Worm (Caenorhabditis elegans): Measurements from ENCODE around the gene F45D3.2.

The F45D3.2 gene

ce11 chrV:12548830-12549229 is 8.0 kb downstream of the F45D3.2 start:
- TF ChIP-seq unc-39 (tag; optimal IDR thresholded peaks at IDR 0.05) (no peak), nhr-237 (tag; optimal IDR thresholded peaks at IDR 0.05) (no peak), pha-4 (tag; optimal IDR thresholded peaks at IDR 0.05) (no peak), tbx-8 (GFP tag; optimal IDR thresholded peaks at IDR 0.05) (no peak), bed-3 (GFP tag; optimal IDR thresholded peaks at IDR 0.05) (no peak), ceh-39 (tag; optimal IDR thresholded peaks at IDR 0.05) (no peak), elt-3 (tag; optimal IDR thresholded peaks at IDR 0.05) (no peak), ceh-83 (GFP tag; optimal IDR thresholded peaks at IDR 0.05) (no peak), nhr-76 (tag; optimal IDR thresholded peaks at IDR 0.05) (no peak), blmp-1 (tag; optimal IDR thresholded peaks at IDR 0.05) (no peak), mls-2 (tag; optimal IDR thresholded peaks at IDR 0.05) (no peak), ham-2 (GFP tag; optimal IDR thresholded peaks at IDR 0.05) (no peak), snpc-4 (tag; optimal IDR thresholded peaks at IDR 0.05) (no peak), lin-32 (GFP tag; optimal IDR thresholded peaks at IDR 0.05) (no peak), ztf-11 (tag; optimal IDR thresholded peaks at IDR 0.05) (no peak)

ce11 chrV:12549604-12550003 is 8.8 kb downstream of the F45D3.2 start:
- TF ChIP-seq ztf-11 (tag; optimal IDR thresholded peaks at IDR 0.05), result no peak
- TF ChIP-seq lsy-2 (tag; optimal IDR thresholded peaks at IDR 0.05), result no peak
- no peak for TF ChIP-seq mls-2 (tag; optimal IDR thresholded peaks at IDR 0.05)
- TF ChIP-seq lin-13 (tag; optimal IDR thresholded peaks at IDR 0.05), result no peak
- TF ChIP-seq ceh-43 (GFP tag; optimal IDR thresholded peaks at IDR 0.05), result no peak

DNA sequence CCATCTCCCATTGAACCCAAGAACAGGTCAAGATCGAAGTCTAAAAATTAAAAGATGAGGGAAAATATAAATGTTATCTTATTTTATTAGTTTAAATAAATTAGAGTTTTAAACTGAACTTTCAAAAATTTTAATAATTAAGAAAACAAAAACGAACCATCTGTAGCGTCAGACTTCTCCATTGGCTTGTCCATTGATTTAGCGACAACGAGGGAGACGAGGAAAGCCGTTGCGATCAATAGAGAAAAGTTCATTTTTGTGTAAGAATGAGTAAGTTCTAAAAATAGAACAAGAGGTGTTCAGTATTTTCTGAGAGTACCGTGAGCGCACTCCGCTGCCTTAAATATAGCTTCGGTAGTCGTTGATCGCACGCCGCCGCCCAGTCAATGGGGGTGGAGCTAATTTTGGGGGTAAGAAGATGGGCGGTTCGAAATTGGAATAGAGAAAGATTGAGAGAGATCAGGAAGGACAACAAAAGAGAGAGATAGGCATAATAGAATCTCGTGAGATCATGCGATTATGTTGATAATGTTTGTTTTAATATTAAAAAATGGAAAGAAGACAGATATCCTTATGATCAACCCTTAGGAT is 9.3 kb downstream of the F45D3.2 start, which contains the start of gene F45D3.3:
TSS of gene F45D3.3 (minus strand) at position 350 of the 591 bp plus-strand sequence.
- TF ChIP-seq hlh-1 (tag; optimal IDR thresholded peaks at IDR 0.05) (no peak), nhr-76 (tag; optimal IDR thresholded peaks at IDR 0.05) (no peak), ztf-11 (tag; optimal IDR thresholded peaks at IDR 0.05) (no peak), unc-120 (tag; optimal IDR thresholded peaks at IDR 0.05; ENCODE audit: poor library complexity, severe bottlenecking) (no peak), bed-3 (GFP tag; optimal IDR thresholded peaks at IDR 0.05) (no peak), ceh-39 (tag; optimal IDR thresholded peaks at IDR 0.05) (no peak), flh-1 (GFP tag; optimal IDR thresholded peaks at IDR 0.05) (no peak), elt-1 (tag; optimal IDR thresholded peaks at IDR 0.05; ENCODE audit: borderline replicate concordance, insufficient read depth) (no peak), drap-1 (GFP tag; optimal IDR thresholded peaks at IDR 0.05) (no peak), ceh-83 (GFP tag; optimal IDR thresholded peaks at IDR 0.05) (no peak), tbx-8 (GFP tag; optimal IDR thresholded peaks at IDR 0.05) (no peak)

ce11 chrV:12550755-12551154 is 9.9 kb downstream of the F45D3.2 start:
- TF ChIP-seq ceh-43 (GFP tag; optimal IDR thresholded peaks at IDR 0.05) (no peak), nhr-76 (tag; optimal IDR thresholded peaks at IDR 0.05) (no peak), bed-3 (GFP tag; optimal IDR thresholded peaks at IDR 0.05) (no peak)

DNA sequence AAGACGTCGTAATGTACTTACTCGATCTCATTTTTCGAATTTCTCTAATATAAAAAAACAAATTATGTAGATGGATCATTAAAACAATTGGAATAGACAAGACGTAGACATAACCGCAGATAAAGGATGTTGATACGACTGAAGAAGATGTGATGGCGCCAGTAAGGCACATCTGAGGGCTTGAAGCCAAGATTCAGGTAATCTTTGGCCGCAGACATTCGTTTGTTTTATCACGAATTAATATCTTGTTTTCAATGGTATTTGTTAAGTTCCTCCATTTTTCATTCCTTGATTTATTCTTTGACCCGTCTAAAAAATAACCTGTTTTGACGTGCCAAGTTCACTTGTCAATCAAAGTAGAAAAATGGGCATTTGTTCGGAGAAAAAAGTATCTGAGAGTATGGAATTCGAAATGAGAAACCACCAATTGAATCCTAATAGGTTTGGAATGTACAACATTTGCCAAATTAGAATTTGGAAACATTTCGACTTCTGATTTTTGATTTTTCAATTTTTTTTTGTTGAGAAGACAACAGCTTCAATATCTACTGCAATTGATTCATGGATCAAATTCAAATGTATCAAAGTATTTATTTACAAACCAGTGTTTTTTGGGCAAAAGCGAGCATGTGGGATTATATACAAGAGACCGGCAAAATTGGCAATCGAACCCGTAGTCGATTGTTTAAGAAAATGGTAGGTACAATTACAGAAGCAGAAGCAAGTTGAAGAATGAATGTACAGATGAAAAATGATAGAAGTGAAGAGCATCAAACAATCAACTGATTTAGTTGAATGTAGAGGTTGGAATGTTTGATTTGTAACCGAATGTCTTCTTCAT is 11.0 kb downstream of the F45D3.2 start:
- TF ChIP-seq bed-3 (GFP tag; optimal IDR thresholded peaks at IDR 0.05) (no peak), lin-32 (GFP tag; optimal IDR thresholded peaks at IDR 0.05) (no peak), nhr-237 (tag; optimal IDR thresholded peaks at IDR 0.05) (no peak), zip-8 (tag; optimal IDR thresholded peaks at IDR 0.05) (no peak), nhr-28 (tag; optimal IDR thresholded peaks at IDR 0.05) (no peak), nhr-2 (tag; optimal IDR thresholded peaks at IDR 0.05) (no peak), ztf-11 (tag; optimal IDR thresholded peaks at IDR 0.05) (no peak), elt-1 (tag; optimal IDR thresholded peaks at IDR 0.05; ENCODE audit: borderline replicate concordance, insufficient read depth) (no peak), lsy-2 (tag; optimal IDR thresholded peaks at IDR 0.05) (no peak), unc-120 (tag; optimal IDR thresholded peaks at IDR 0.05; ENCODE audit: poor library complexity, severe bottlenecking) (no peak), pha-4 (tag; optimal IDR thresholded peaks at IDR 0.05) (no peak), ceh-39 (tag; optimal IDR thresholded peaks at IDR 0.05) (no peak), tbx-8 (GFP tag; optimal IDR thresholded peaks at IDR 0.05) (no peak), sptf-1 (tag; optimal IDR thresholded peaks at IDR 0.05) (no peak)

Measured in whole organism, mixed stage, embryonic.